Worm (Caenorhabditis elegans) whole organism, L4 larva: ENCODE data around the gene K08B12.1.

ENCODE experiments used
- nhr-42 ChIP-seq: fragments of 200-800 bp; sonication (Bioruptor generic); IDR thresholded peaks from 2 replicates; pipeline ENCODE4 v1.3.6; 2022; ENCODE audit warnings: missing genetic modification characterization, missing compliant biosample characterization
- zip-11 ChIP-seq: fragments of 200-800 bp; sonication (Bioruptor generic); IDR thresholded peaks from 2 replicates; pipeline ENCODE4 v1.3.6; 2022; ENCODE audit warnings: missing genetic modification characterization, missing compliant biosample characterization

ce11 chrV:6270552-6270951 is 11.4 kb downstream of the K08B12.1 start, which contains the start of gene F31F7.2:
- TF ChIP-seq nhr-42 (GFP tag; lab: Robert Waterston, UW) (no peak), zip-11 (GFP tag; lab: Robert Waterston, UW) (no peak)
